Worm (Caenorhabditis elegans) whole organism, young adult: ENCODE measurements around the gene hsp-16.41.

Experiments used
- B0336.3 ChIP-seq: fragments of 200-800 bp; sonication (Bioruptor generic); IDR thresholded peaks from 2 replicates; pipeline ENCODE4 v1.3.6; 2022; ENCODE audit warnings: missing genetic modification characterization, missing compliant biosample characterization
- D2030.7 ChIP-seq: fragments of 200-800 bp; sonication (Bioruptor generic); IDR thresholded peaks from 2 replicates; pipeline ENCODE4 v1.3.6; 2022; ENCODE audit warnings: missing genetic modification reagents, missing genetic modification characterization, missing compliant biosample characterization
- F55B11.4 ChIP-seq: sonication (generic microtip); optimal IDR thresholded peaks from 2 replicates; lab custom pipeline; 2016; ENCODE audit warnings: missing compliant biosample characterization, missing genetic modification characterization, borderline replicate concordance; ENCODE audit not compliant: insufficient read depth
- Y67H2A.10 ChIP-seq: fragments of 200-800 bp; sonication (Bioruptor generic); conservative IDR thresholded peaks from 2 replicates; pipeline ENCODE4 v1.3.6; 2022; ENCODE audit warnings: missing genetic modification reagents, missing genetic modification characterization, missing compliant biosample characterization
- ZK185.1 ChIP-seq: sonication (generic microtip); optimal IDR thresholded peaks from 2 replicates; lab custom pipeline; 2016; ENCODE audit warnings: mild to moderate bottlenecking, missing genetic modification characterization, missing compliant biosample characterization; ENCODE audit not compliant: poor library complexity, severe bottlenecking
- aptf-2 ChIP-seq: fragments of 200-800 bp; sonication (Bioruptor generic); conservative IDR thresholded peaks from 2 replicates; pipeline ENCODE4 v1.3.6; 2022; ENCODE audit warnings: missing genetic modification reagents, missing genetic modification characterization, missing compliant biosample characterization
- attf-6 ChIP-seq: fragments of 200-800 bp; sonication (Bioruptor generic); IDR thresholded peaks from 2 replicates; pipeline ENCODE4 v1.3.6; 2022; ENCODE audit warnings: missing genetic modification reagents, missing genetic modification characterization, missing compliant biosample characterization
- bed-2 ChIP-seq: fragments of 200-800 bp; sonication (Bioruptor generic); IDR thresholded peaks from 2 replicates; pipeline ENCODE4 v1.3.6; 2022; ENCODE audit warnings: missing genetic modification reagents, missing genetic modification characterization, missing compliant biosample characterization
- ceh-27 ChIP-seq: fragments of 200-800 bp; sonication (Bioruptor generic); optimal IDR thresholded peaks from 2 replicates; lab custom pipeline; 2018; ENCODE audit warnings: mild to moderate bottlenecking, missing genetic modification characterization, moderate library complexity, missing compliant biosample characterization
- ceh-40 ChIP-seq: fragments of 200-800 bp; sonication (Bioruptor generic); IDR thresholded peaks from 2 replicates; pipeline ENCODE4 v1.3.6; 2022; ENCODE audit warnings: missing genetic modification characterization, missing compliant biosample characterization
- ceh-79 ChIP-seq: sonication (generic microtip); optimal IDR thresholded peaks from 2 replicates; lab custom pipeline; 2017; ENCODE audit warnings: mild to moderate bottlenecking, missing genetic modification characterization, missing compliant biosample characterization
- chd-7 ChIP-seq: sonication (generic microtip); optimal IDR thresholded peaks from 2 replicates; lab custom pipeline; 2016; ENCODE audit warnings: mild to moderate bottlenecking, missing genetic modification characterization, moderate library complexity, missing compliant biosample characterization
- die-1 ChIP-seq: sonication (generic microtip); optimal IDR thresholded peaks from 2 replicates; lab custom pipeline; 2016; ENCODE audit warnings: missing genotype, mild to moderate bottlenecking, missing genetic modification characterization, missing compliant biosample characterization
- dox-1 ChIP-seq: fragments of 200-800 bp; sonication (Bioruptor generic); IDR thresholded peaks from 2 replicates; pipeline ENCODE4 v1.3.6; 2022; ENCODE audit warnings: missing genetic modification reagents, missing genetic modification characterization, missing compliant biosample characterization
- dpff-1 ChIP-seq: sonication (generic microtip); optimal IDR thresholded peaks from 2 replicates; lab custom pipeline; 2017; ENCODE audit warnings: mild to moderate bottlenecking, missing genetic modification characterization, missing compliant biosample characterization
- ets-4 ChIP-seq: fragments of 200-800 bp; sonication (Bioruptor generic); optimal IDR thresholded peaks from 2 replicates; lab custom pipeline; 2018; ENCODE audit warnings: mild to moderate bottlenecking, missing genetic modification characterization, missing compliant biosample characterization
- hlh-12 ChIP-seq: sonication (generic microtip); optimal IDR thresholded peaks from 2 replicates; lab custom pipeline; 2016; ENCODE audit warnings: missing genetic modification characterization, missing compliant biosample characterization
- hmg-1.2 ChIP-seq: fragments of 200-800 bp; sonication (Bioruptor generic); IDR thresholded peaks from 2 replicates; pipeline ENCODE4 v1.3.6; 2022; ENCODE audit warnings: missing genetic modification reagents, missing genetic modification characterization, missing compliant biosample characterization
- hrde-1 ChIP-seq: sonication (generic microtip); optimal IDR thresholded peaks from 2 replicates; lab custom pipeline; 2016; ENCODE audit warnings: missing genetic modification characterization, mild to moderate bottlenecking, missing compliant biosample characterization, moderate library complexity, missing genotype, missing genetic modification reagents, borderline replicate concordance
- lag-1 ChIP-seq: fragments of 200-800 bp; sonication (Bioruptor generic); IDR thresholded peaks from 2 replicates; pipeline ENCODE4 v1.3.6; 2022; ENCODE audit warnings: missing genetic modification reagents, missing genetic modification characterization, missing compliant biosample characterization
- let-526 ChIP-seq: fragments of 200-800 bp; sonication (Bioruptor generic); IDR thresholded peaks from 2 replicates; pipeline ENCODE4 v1.3.6; 2022; ENCODE audit warnings: missing genetic modification reagents, missing genetic modification characterization, missing compliant biosample characterization
- let-607 ChIP-seq, 2 experiments: fragments of 200-800 bp in 1 of 2; sonication (Bioruptor generic) in 1 of 2; sonication (generic microtip) in 1 of 2; optimal IDR thresholded peaks; 2 replicates each; lab custom pipeline; 2016 to 2018; ENCODE audit warnings: mild to moderate bottlenecking in 2 of 2, missing compliant biosample characterization in 2 of 2, missing genetic modification characterization in 2 of 2, moderate library complexity in 2 of 2, missing genotype in 1 of 2
- lsl-1 ChIP-seq: fragments of 200-800 bp; sonication (Bioruptor generic); optimal IDR thresholded peaks from 2 replicates; lab custom pipeline; 2018; ENCODE audit warnings: mild to moderate bottlenecking, missing genetic modification characterization, moderate library complexity, missing compliant biosample characterization
- madf-6 ChIP-seq: fragments of 200-800 bp; sonication (Bioruptor generic); IDR thresholded peaks from 2 replicates; pipeline ENCODE4 v1.3.6; 2022; ENCODE audit warnings: missing genetic modification reagents, missing genetic modification characterization, missing compliant biosample characterization
- mcd-1 ChIP-seq: fragments of 200-800 bp; sonication (Bioruptor generic); IDR thresholded peaks from 2 replicates; pipeline ENCODE4 v1.3.6; 2022; ENCODE audit warnings: missing genetic modification reagents, missing genetic modification characterization, missing compliant biosample characterization
- nfya-1 ChIP-seq: sonication (generic microtip); optimal IDR thresholded peaks from 2 replicates; lab custom pipeline; 2017; ENCODE audit warnings: antibody characterized with exemption, missing compliant biosample characterization, missing genetic modification characterization, borderline replicate concordance; ENCODE audit not compliant: insufficient read depth
- nhr-80 ChIP-seq: sonication (generic microtip); optimal IDR thresholded peaks from 2 replicates; lab custom pipeline; 2016; ENCODE audit warnings: missing genetic modification characterization, missing compliant biosample characterization
- pha-4 ChIP-seq: fragments of 150-350 bp; sonication (generic microtip); optimal IDR thresholded peaks from 2 replicates; lab custom pipeline; 2014; ENCODE audit warnings: missing biosample characterization, missing genetic modification reagents, missing genetic modification characterization
- rec-8 ChIP-seq, 2 experiments: sonication (generic microtip); optimal IDR thresholded peaks; 2 replicates each; lab custom pipeline; 2016; ENCODE audit warnings: mild to moderate bottlenecking in 2 of 2, missing genetic modification characterization in 2 of 2, missing genetic modification reagents in 2 of 2, missing genotype in 2 of 2, missing biosample characterization in 1 of 2, missing compliant biosample characterization in 1 of 2, moderate library complexity in 1 of 2
- repo-1 ChIP-seq: sonication (generic microtip); optimal IDR thresholded peaks from 2 replicates; lab custom pipeline; 2017; ENCODE audit warnings: mild to moderate bottlenecking, missing genetic modification characterization, missing compliant biosample characterization
- rpc-1 ChIP-seq, 2 experiments: fragments of 150-350 bp in 1 of 2; sonication (generic microtip) in 1 of 2; optimal IDR thresholded peaks; 2 replicates each; lab custom pipeline; 2014 to 2018; ENCODE audit warnings: missing biosample characterization in 1 of 2, missing genetic modification characterization in 1 of 2, missing genetic modification reagents in 1 of 2, missing genotype in 1 of 2
- sea-2 ChIP-seq: fragments of 200-800 bp; sonication (Bioruptor generic); IDR thresholded peaks from 2 replicates; pipeline ENCODE4 v1.3.6; 2022; ENCODE audit warnings: missing genetic modification characterization, missing compliant biosample characterization
- snpc-1.3 ChIP-seq: sonication (generic microtip); optimal IDR thresholded peaks from 2 replicates; lab custom pipeline; 2017; ENCODE audit warnings: missing genetic modification characterization, mild to moderate bottlenecking, missing compliant biosample characterization, antibody characterized with exemption, moderate library complexity, missing genotype, missing genetic modification reagents; ENCODE audit not compliant: insufficient read depth
- snpc-3.4 ChIP-seq: sonication (generic microtip); optimal IDR thresholded peaks from 2 replicates; lab custom pipeline; 2017; ENCODE audit warnings: missing genetic modification characterization, mild to moderate bottlenecking, missing compliant biosample characterization, antibody characterized with exemption, moderate library complexity, missing genotype, missing genetic modification reagents
- sptf-2 ChIP-seq: fragments of 200-800 bp; sonication (Bioruptor generic); optimal IDR thresholded peaks from 2 replicates; lab custom pipeline; 2018; ENCODE audit warnings: mild to moderate bottlenecking, missing genetic modification characterization, missing compliant biosample characterization
- tbp1 ChIP-seq: fragments of 200-800 bp; sonication (Bioruptor generic); optimal IDR thresholded peaks from 2 replicates; lab custom pipeline; 2018; ENCODE audit warnings: mild to moderate bottlenecking, missing genetic modification characterization, missing compliant biosample characterization
- unc-62 ChIP-seq: fragments of 150-350 bp; optimal IDR thresholded peaks from 2 replicates; lab custom pipeline; 2014; ENCODE audit warnings: missing biosample characterization, missing genetic modification reagents, missing genetic modification characterization
- zim-3 ChIP-seq: sonication (generic microtip); optimal IDR thresholded peaks from 2 replicates; lab custom pipeline; 2017; ENCODE audit warnings: mild to moderate bottlenecking, missing genetic modification characterization, moderate library complexity, missing compliant biosample characterization
- ztf-25 ChIP-seq: fragments of 200-800 bp; sonication (Bioruptor generic); IDR thresholded peaks from 2 replicates; pipeline ENCODE4 v1.3.6; 2022; ENCODE audit warnings: missing genetic modification reagents, missing genetic modification characterization, missing compliant biosample characterization
- ztf-28 ChIP-seq: fragments of 200-800 bp; sonication (Bioruptor generic); IDR thresholded peaks from 2 replicates; pipeline ENCODE4 v1.3.6; 2022; ENCODE audit warnings: missing genetic modification reagents, missing genetic modification characterization, missing compliant biosample characterization

hsp-16.41 gene

ce11 chrV:1789495-1789894 lies 15.5 kb upstream of the hsp-16.41 start:
- TF ChIP-seq ztf-25 (GFP tag; lab: Robert Waterston, UW) (no peak), let-526 (no peak), attf-6 (GFP tag; lab: Robert Waterston, UW) (no peak), hrde-1 (tag; lab: Kevin White, UChicago) (no peak), mcd-1 (GFP tag; lab: Robert Waterston, UW) (no peak), rec-8 (tag; optimal IDR thresholded peaks at IDR 0.05; lab: Kevin White, UChicago) (no peak), aptf-2 (GFP tag; lab: Robert Waterston, UW) (no peak), ets-4 (GFP tag; lab: Kevin White, UChicago) (no peak)

DNA sequence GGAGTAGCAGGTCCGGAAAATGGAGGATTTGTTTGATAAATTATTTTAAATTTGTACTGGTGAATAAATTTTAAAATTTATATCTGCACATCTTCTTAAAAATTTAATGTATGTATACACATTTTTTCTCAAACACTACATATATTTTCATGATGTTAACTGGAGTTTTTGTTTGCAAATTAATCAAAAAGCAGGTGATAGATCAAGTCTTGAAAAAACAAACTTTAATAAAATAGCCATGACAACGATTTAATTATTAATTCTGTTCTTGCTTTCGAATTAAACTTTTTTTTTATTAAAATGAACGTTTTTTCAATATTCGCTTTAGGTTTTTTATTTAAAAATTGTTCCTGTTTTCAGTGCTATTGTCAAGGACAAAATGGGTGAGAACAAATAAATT lies 10.8 kb upstream of the hsp-16.41 start, which contains the start of gene F36H9.1:
TSS of gene F36H9.1 (plus strand) at position 301 of the 400 bp plus-strand sequence.
- no peak for TF ChIP-seq lag-1
- TF ChIP-seq nfya-1 (tag; lab: Kevin White, UChicago), result no peak
- no peak for TF ChIP-seq zim-3
- TF ChIP-seq ceh-27 (GFP tag; lab: Kevin White, UChicago), result no peak
- TF ChIP-seq hlh-12, result no peak
- TF ChIP-seq F55B11.4 (tag; lab: Kevin White, UChicago), result no peak
- TF ChIP-seq snpc-3.4 (tag; lab: Kevin White, UChicago), result no peak
- no peak for TF ChIP-seq unc-62 (GFP tag; lab: Kevin White, UChicago)
- no peak for TF ChIP-seq dpff-1 (tag; lab: Kevin White, UChicago)
- TF ChIP-seq sea-2 (GFP tag; lab: Robert Waterston, UW), result no peak
- TF ChIP-seq, all 124 proteins: peak for 0

DNA sequence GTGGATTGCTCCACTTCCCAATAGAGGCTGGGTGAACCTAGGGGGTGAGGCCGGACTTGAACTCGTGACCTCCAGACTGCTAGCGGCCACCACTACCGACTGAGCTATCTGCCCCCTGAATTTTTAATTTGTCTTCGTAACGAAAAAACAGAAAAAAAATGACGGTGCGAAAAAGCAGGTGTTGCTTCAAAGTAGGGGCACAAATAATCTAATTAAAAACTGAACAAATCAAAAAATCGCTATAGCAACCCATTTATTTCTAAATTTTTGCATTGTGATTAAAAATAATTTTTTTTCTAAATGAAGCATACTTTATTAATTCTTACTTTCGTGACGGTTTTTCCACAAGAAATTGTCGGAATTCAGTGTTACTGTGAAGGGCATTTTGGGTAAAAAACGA lies 7.1 kb upstream of the hsp-16.41 start, which contains the start of gene F36H9.10:
TSS of gene F36H9.10 (plus strand) at position 301 of the 400 bp plus-strand sequence.
- TF ChIP-seq D2030.7 (GFP tag; lab: Robert Waterston, UW) (peak; percentile 41; the same call in 1 of the 2 replicates), tbp1 (GFP tag; lab: Kevin White, UChicago) (peak; percentile 34), ceh-27 (GFP tag; lab: Kevin White, UChicago) (no peak), rpc-1 (optimal IDR thresholded peaks at IDR 0.05; lab: Kevin White, UChicago) (no peak), rpc-1 (tag; optimal IDR thresholded peaks at IDR 0.05; lab: Kevin White, UChicago) (peak; percentile 62)

DNA sequence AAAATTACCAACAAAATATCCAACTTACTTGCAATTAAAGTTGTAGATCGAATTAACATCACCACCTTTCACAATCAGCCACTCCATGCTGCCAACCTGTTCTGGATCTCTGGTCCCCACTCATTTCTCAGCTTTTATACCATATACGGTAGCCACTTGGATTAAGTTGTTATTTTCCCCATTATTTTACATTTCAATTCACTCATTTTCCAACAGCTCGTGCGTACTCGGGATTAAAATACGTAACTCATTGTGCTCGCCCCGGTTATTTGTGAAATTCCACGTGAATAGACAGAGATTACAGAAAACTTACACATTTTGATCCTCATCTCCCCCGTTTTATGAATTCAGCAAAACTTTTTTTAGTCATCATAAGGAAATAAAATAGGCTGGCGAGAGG lies 1.9 kb upstream of the hsp-16.41 start, which contains the start of gene srt-41:
TSS of gene srt-41 (minus strand) at position 101 of the 400 bp plus-strand sequence.
- TF ChIP-seq lsl-1 (no peak), pha-4 (tag; lab: Kevin White, UChicago) (no peak), B0336.3 (GFP tag; lab: Robert Waterston, UW) (no peak), hmg-1.2 (GFP tag; lab: Robert Waterston, UW) (no peak), madf-6 (GFP tag; lab: Robert Waterston, UW) (no peak), rec-8 (tag; optimal IDR thresholded peaks at IDR 0.05; lab: Kevin White, UChicago) (no peak), ZK185.1 (no peak), sptf-2 (GFP tag; lab: Kevin White, UChicago) (no peak), nfya-1 (tag; lab: Kevin White, UChicago) (no peak), ztf-28 (GFP tag; lab: Robert Waterston, UW) (no peak)

ce11 chrV:1804034-1804542 lies 890 bp upstream of the hsp-16.41 start:
- TF ChIP-seq Y67H2A.10 (GFP tag; lab: Robert Waterston, UW), result no peak
- no peak for TF ChIP-seq dox-1 (GFP tag; lab: Robert Waterston, UW)
- no peak for TF ChIP-seq chd-7 (tag; lab: Kevin White, UChicago)
- no peak for TF ChIP-seq ceh-79 (tag; lab: Kevin White, UChicago)
- peak; percentile 5 for TF ChIP-seq nhr-80
- TF ChIP-seq rec-8 (tag; optimal IDR thresholded peaks at IDR 0.05; lab: Kevin White, UChicago), result no peak
- no peak for TF ChIP-seq snpc-1.3 (tag; lab: Kevin White, UChicago)
- TF ChIP-seq ceh-40 (GFP tag; lab: Robert Waterston, UW), result no peak
- TF ChIP-seq B0336.3 (GFP tag; lab: Robert Waterston, UW), result no peak
- peak; percentile 5 for TF ChIP-seq repo-1 (tag; lab: Kevin White, UChicago)
- TF ChIP-seq let-607 (tag; optimal IDR thresholded peaks at IDR 0.05; lab: Kevin White, UChicago), result no peak
- TF ChIP-seq die-1, result no peak
- no peak for TF ChIP-seq bed-2 (GFP tag; lab: Robert Waterston, UW)
